Fruit fly (Drosophila melanogaster) whole organism, embryonic: ENCODE results near the gene TTLL4B.

Source experiments
- Aef1 ChIP-seq: fragments of 200-800 bp; sonication (Bioruptor generic); IDR thresholded peaks from 3 replicates; pipeline ENCODE4 v1.3.6; 2022; ENCODE audit warnings: missing biosample characterization, missing genetic modification characterization
- CG11247 ChIP-seq: fragments of 200-800 bp; sonication (Bioruptor generic); IDR thresholded peaks from 2 replicates; pipeline ENCODE4 v1.3.6; 2022; ENCODE audit warnings: missing biosample characterization, missing genetic modification characterization
- CG11504 ChIP-seq: fragments of 200-800 bp; sonication (Bioruptor generic); optimal IDR thresholded peaks from 3 replicates; lab custom pipeline; 2019; ENCODE audit warnings: missing biosample characterization, mild to moderate bottlenecking, missing genetic modification characterization, moderate library complexity
- CG14441 ChIP-seq: fragments of 200-800 bp; sonication (Bioruptor generic); IDR thresholded peaks from 2 replicates; pipeline ENCODE4 v1.3.6; 2022; ENCODE audit warnings: missing biosample characterization, missing genetic modification characterization
- CG15479 ChIP-seq: fragments of 200-800 bp; sonication (Bioruptor generic); optimal IDR thresholded peaks from 3 replicates; lab custom pipeline; 2019; ENCODE audit warnings: missing biosample characterization, mild to moderate bottlenecking, missing genetic modification characterization, moderate library complexity
- CG16813 ChIP-seq: fragments of 200-800 bp; sonication (Bioruptor generic); IDR thresholded peaks from 3 replicates; pipeline ENCODE4 v1.3.6; 2022; ENCODE audit warnings: missing biosample characterization, missing genetic modification characterization; ENCODE audit not compliant: partially characterized antibody
- CG18262 ChIP-seq: fragments of 200-800 bp; optimal IDR thresholded peaks from 3 replicates; lab custom pipeline; 2019; ENCODE audit warnings: missing biosample characterization, mild to moderate bottlenecking, missing genetic modification characterization, moderate library complexity
- CG2712 ChIP-seq: fragments of 200-800 bp; optimal IDR thresholded peaks from 3 replicates; lab custom pipeline; 2019; ENCODE audit warnings: missing biosample characterization, mild to moderate bottlenecking, missing genetic modification characterization, moderate library complexity
- CG3726 ChIP-seq: fragments of 200-800 bp; sonication (Bioruptor generic); IDR thresholded peaks from 3 replicates; pipeline ENCODE4, ENCODE4 v1.3.6; 2022; ENCODE audit warnings: missing biosample characterization, missing genetic modification characterization
- CG4424 ChIP-seq: fragments of 200-800 bp; sonication (Bioruptor generic); optimal IDR thresholded peaks from 3 replicates; lab custom pipeline; 2016; ENCODE audit warnings: missing biosample characterization, missing genetic modification characterization
- CG7271 ChIP-seq: fragments of 200-800 bp; sonication (Bioruptor generic); optimal IDR thresholded peaks from 2 replicates; lab custom pipeline; 2018; ENCODE audit warnings: missing biosample characterization, mild to moderate bottlenecking, missing genetic modification characterization, moderate library complexity
- CG7963 ChIP-seq: fragments of 200-800 bp; sonication (Bioruptor generic); IDR thresholded peaks from 3 replicates; pipeline ENCODE4 v1.3.6; 2022; ENCODE audit warnings: missing biosample characterization, missing genetic modification characterization; ENCODE audit not compliant: partially characterized antibody
- CG8089 ChIP-seq: fragments of 200-800 bp; sonication (Bioruptor generic); optimal IDR thresholded peaks from 3 replicates; lab custom pipeline; 2016; ENCODE audit warnings: missing biosample characterization, missing genetic modification characterization
- CG8765 ChIP-seq: fragments of 200-800 bp; sonication (Bioruptor generic); IDR thresholded peaks from 2 replicates; pipeline ENCODE4 v1.3.6; 2022; ENCODE audit warnings: missing biosample characterization, missing genetic modification characterization
- CG8924 ChIP-seq: fragments of 200-800 bp; optimal IDR thresholded peaks from 3 replicates; lab custom pipeline; 2019; ENCODE audit warnings: missing biosample characterization, mild to moderate bottlenecking, missing genetic modification characterization, moderate library complexity
- CG9817 ChIP-seq: fragments of 200-800 bp; sonication (Bioruptor generic); optimal IDR thresholded peaks from 2 replicates; lab custom pipeline; 2018; ENCODE audit warnings: missing biosample characterization, mild to moderate bottlenecking, missing genetic modification characterization, moderate library complexity
- CHES-1-like ChIP-seq: fragments of 200-800 bp; sonication (Bioruptor generic); optimal IDR thresholded peaks from 2 replicates; lab custom pipeline; 2016; ENCODE audit warnings: missing biosample characterization, missing genetic modification characterization
- GATAe ChIP-seq: fragments of 200-800 bp; sonication (Bioruptor generic); conservative IDR thresholded peaks from 2 replicates; pipeline ENCODE4 v1.3.6; 2022; ENCODE audit warnings: missing biosample characterization, missing genetic modification characterization
- H2.0 ChIP-seq: fragments of 200-800 bp; sonication (Bioruptor generic); IDR thresholded peaks from 2 replicates; pipeline ENCODE4 v1.3.6; 2022; ENCODE audit warnings: missing biosample characterization, missing genetic modification characterization
- HLHmδ ChIP-seq: fragments of 200-800 bp; sonication (Bioruptor generic); optimal IDR thresholded peaks from 2 replicates; lab custom pipeline; 2018; ENCODE audit warnings: missing biosample characterization, mild to moderate bottlenecking, missing genetic modification characterization, moderate library complexity
- Hr51 ChIP-seq, 2 experiments: fragments of 200-800 bp; sonication (Bioruptor generic); optimal IDR thresholded peaks; 2 replicates in 1 of 2; 3 replicates in 1 of 2; lab custom pipeline; 2016 to 2018; ENCODE audit warnings: missing biosample characterization in 2 of 2, missing genetic modification characterization in 2 of 2, mild to moderate bottlenecking in 1 of 2, moderate library complexity in 1 of 2
- Hsf ChIP-seq: fragments of 200-800 bp; sonication (Bioruptor generic); optimal IDR thresholded peaks from 3 replicates; lab custom pipeline; 2016; ENCODE audit warnings: missing biosample characterization, missing genetic modification characterization
- Jarid2 ChIP-seq: fragments of 200-800 bp; sonication (Bioruptor generic); optimal IDR thresholded peaks from 3 replicates; lab custom pipeline; 2017; ENCODE audit warnings: mild to moderate bottlenecking, missing biosample characterization, missing genetic modification reagents, missing genetic modification characterization
- Nf-YB ChIP-seq: fragments of 200-800 bp; sonication (Bioruptor generic); optimal IDR thresholded peaks from 3 replicates; lab custom pipeline; 2019; ENCODE audit warnings: missing biosample characterization, mild to moderate bottlenecking, missing genetic modification characterization, moderate library complexity
- Spps ChIP-seq: fragments of 200-800 bp; sonication (Bioruptor generic); optimal IDR thresholded peaks from 2 replicates; lab custom pipeline; 2018; ENCODE audit warnings: missing biosample characterization, mild to moderate bottlenecking, missing genetic modification characterization
- Usf ChIP-seq: fragments of 200-800 bp; sonication (Bioruptor generic); optimal IDR thresholded peaks from 2 replicates; lab custom pipeline; 2017; ENCODE audit warnings: missing genotype, missing biosample characterization, missing genetic modification characterization
- al ChIP-seq: fragments of 200-800 bp; sonication (Bioruptor generic); IDR thresholded peaks from 2 replicates; pipeline ENCODE4 v1.3.6; 2022; ENCODE audit warnings: missing biosample characterization, missing genetic modification characterization
- ara ChIP-seq: fragments of 200-800 bp; sonication (Bioruptor generic); IDR thresholded peaks from 2 replicates; pipeline ENCODE4 v1.3.6; 2022; ENCODE audit warnings: missing biosample characterization, missing genetic modification characterization
- az2 ChIP-seq: fragments of 200-800 bp; sonication (Bioruptor generic); optimal IDR thresholded peaks from 3 replicates; lab custom pipeline; 2016; ENCODE audit warnings: missing biosample characterization, missing genetic modification characterization
- ci ChIP-seq: fragments of 200-800 bp; sonication (Bioruptor generic); IDR thresholded peaks from 3 replicates; pipeline ENCODE4 v1.3.6; 2022; ENCODE audit warnings: missing biosample characterization, missing genetic modification characterization
- cwo ChIP-seq: fragments of 200-800 bp; sonication (Bioruptor generic); optimal IDR thresholded peaks from 3 replicates; lab custom pipeline; 2017; ENCODE audit warnings: missing biosample characterization, missing genetic modification characterization, mild to moderate bottlenecking, moderate library complexity, missing genetic modification reagents
- dm ChIP-seq: fragments of 200-800 bp; sonication (Bioruptor generic); optimal IDR thresholded peaks from 3 replicates; lab custom pipeline; 2016; ENCODE audit warnings: missing biosample characterization, missing genetic modification characterization
- ems ChIP-seq: fragments of 200-800 bp; sonication (Bioruptor generic); optimal IDR thresholded peaks from 3 replicates; lab custom pipeline; 2016; ENCODE audit warnings: missing biosample characterization, missing genetic modification characterization
- esg ChIP-seq: fragments of 200-800 bp; sonication (Bioruptor generic); conservative IDR thresholded peaks from 2 replicates; pipeline ENCODE4 v1.3.6; 2022; ENCODE audit warnings: missing biosample characterization, missing genetic modification characterization
- fd96Cb ChIP-seq: fragments of 200-800 bp; sonication (Bioruptor generic); optimal IDR thresholded peaks from 2 replicates; lab custom pipeline; 2018; ENCODE audit warnings: missing biosample characterization, mild to moderate bottlenecking, missing genetic modification characterization, moderate library complexity
- gsb-n ChIP-seq: fragments of 200-800 bp; sonication (Bioruptor generic); optimal IDR thresholded peaks from 3 replicates; lab custom pipeline; 2018; ENCODE audit warnings: missing biosample characterization, mild to moderate bottlenecking, missing genetic modification characterization
- luna ChIP-seq: fragments of 200-800 bp; sonication (Bioruptor generic); optimal IDR thresholded peaks from 2 replicates; lab custom pipeline; 2016; ENCODE audit warnings: missing biosample characterization, missing genetic modification characterization
- mam ChIP-seq: fragments of 200-800 bp; sonication (Bioruptor generic); optimal IDR thresholded peaks from 3 replicates; lab custom pipeline; 2016; ENCODE audit warnings: missing biosample characterization, missing genetic modification characterization
- nmo ChIP-seq: fragments of 200-800 bp; sonication (Bioruptor generic); optimal IDR thresholded peaks from 2 replicates; lab custom pipeline; 2018; ENCODE audit warnings: missing biosample characterization, mild to moderate bottlenecking, missing genetic modification characterization, moderate library complexity
- nom ChIP-seq: fragments of 200-800 bp; sonication (Bioruptor generic); optimal IDR thresholded peaks from 2 replicates; lab custom pipeline; 2017; ENCODE audit warnings: missing biosample characterization, missing genetic modification characterization, mild to moderate bottlenecking, moderate library complexity, missing genetic modification reagents
- pnt ChIP-seq: fragments of 200-800 bp; sonication (Bioruptor generic); optimal IDR thresholded peaks from 3 replicates; lab custom pipeline; 2016; ENCODE audit warnings: missing biosample characterization, missing genetic modification characterization
- pros ChIP-seq: fragments of 200-800 bp; sonication (Bioruptor generic); optimal IDR thresholded peaks from 3 replicates; lab custom pipeline; 2019; ENCODE audit warnings: missing biosample characterization, mild to moderate bottlenecking, missing genetic modification characterization, moderate library complexity
- sens-2 ChIP-seq: fragments of 200-800 bp; sonication (Bioruptor generic); IDR thresholded peaks from 2 replicates; pipeline ENCODE4 v1.3.6; 2022; ENCODE audit warnings: missing biosample characterization, missing genetic modification characterization
- so ChIP-seq: fragments of 200-800 bp; sonication (Bioruptor generic); IDR thresholded peaks from 3 replicates; pipeline ENCODE4 v1.3.6; 2022; ENCODE audit warnings: missing biosample characterization, missing genetic modification characterization
- tap ChIP-seq: fragments of 200-800 bp; optimal IDR thresholded peaks from 3 replicates; lab custom pipeline; 2019; ENCODE audit warnings: missing biosample characterization, mild to moderate bottlenecking, missing genetic modification characterization, moderate library complexity
- tio ChIP-seq: fragments of 200-800 bp; sonication (Bioruptor generic); optimal IDR thresholded peaks from 2 replicates; lab custom pipeline; 2017; ENCODE audit warnings: missing biosample characterization, missing genetic modification characterization, inconsistent platforms
- trem ChIP-seq: fragments of 200-800 bp; optimal IDR thresholded peaks from 3 replicates; lab custom pipeline; 2019; ENCODE audit warnings: missing biosample characterization, mild to moderate bottlenecking, missing genetic modification characterization, moderate library complexity
- trh ChIP-seq: fragments of 200-800 bp; sonication (Bioruptor generic); optimal IDR thresholded peaks from 2 replicates; lab custom pipeline; 2016; ENCODE audit warnings: missing biosample characterization, missing genetic modification characterization
- vvl ChIP-seq: fragments of 200-800 bp; sonication (Bioruptor generic); IDR thresholded peaks from 2 replicates; pipeline ENCODE4 v1.3.6; 2022; ENCODE audit warnings: missing biosample characterization, missing genetic modification characterization
- zf30C ChIP-seq: fragments of 200-800 bp; sonication (Bioruptor generic); optimal IDR thresholded peaks from 3 replicates; lab custom pipeline; 2018; ENCODE audit warnings: missing biosample characterization, mild to moderate bottlenecking, missing genetic modification characterization
- zfh1 ChIP-seq: fragments of 200-800 bp; sonication (Bioruptor generic); IDR thresholded peaks from 3 replicates; pipeline ENCODE4 v1.3.6; 2022; ENCODE audit warnings: missing biosample characterization, missing genetic modification characterization

TTLL4B gene

dm6 chr2L:3861388-3861787 is 1.1 kb upstream of the TTLL4B start (continued):
- TF ChIP-seq fd96Cb (tag; lab: Kevin White, UChicago) (peak; percentile 58), CG4424 (GFP tag; lab: Kevin White, UChicago) (peak; percentile 43), mam (peak; percentile 24), GATAe (no peak), CG3726 (no peak), gsb-n (tag; lab: Kevin White, UChicago) (peak; percentile 38), CG8089 (peak; percentile 36), CG15479 (GFP tag; lab: Kevin White, UChicago) (peak; percentile 87), Hr51 (GFP tag; optimal IDR thresholded peaks at IDR 0.05; lab: Kevin White, UChicago) (peak in 1 of 2 experiments; percentile 54), CG8924 (tag; lab: Kevin White, UChicago) (peak; percentile 80), CG7271 (tag; lab: Kevin White, UChicago) (peak; percentile 71), Nf-YB (GFP tag; lab: Kevin White, UChicago) (peak; percentile 65), ara (GFP tag; lab: Robert Waterston, UW) (peak; percentile 71; the same call in 1 of the 2 replicates), nom (GFP tag; lab: Kevin White, UChicago) (peak; percentile 33), ci (peak; percentile 50; the same call in 1 of the 3 replicates), CG11247 (GFP tag; lab: Robert Waterston, UW) (no peak; the same call in 1 of the 2 replicates), dm (GFP tag; lab: Kevin White, UChicago) (no peak), CG2712 (tag; lab: Kevin White, UChicago) (peak; percentile 77), Hsf (GFP tag; lab: Kevin White, UChicago) (peak; percentile 42), sens-2 (GFP tag; lab: Robert Waterston, UW) (0 out of 2 replicates have a peak, but pooled peaks have one; percentile 33), esg (GFP tag; lab: Robert Waterston, UW) (no peak), pros (GFP tag; lab: Kevin White, UChicago) (peak; percentile 55), cwo (GFP tag; lab: Kevin White, UChicago) (no peak), Aef1 (GFP tag; lab: Robert Waterston, UW) (no peak), zf30C (GFP tag; lab: Kevin White, UChicago) (peak; percentile 91), CG7963 (GFP tag; lab: Robert Waterston, UW) (no peak), H2.0 (GFP tag; lab: Robert Waterston, UW) (peak; percentile 24; the same call in 1 of the 2 replicates), vvl (peak; percentile 38), HLHmδ (no peak), zfh1 (GFP tag; lab: Robert Waterston, UW) (peak; percentile 81), CG18262 (peak; percentile 70), trem (peak; percentile 54), Spps (tag; lab: Kevin White, UChicago) (peak; percentile 11), Jarid2 (GFP tag; lab: Kevin White, UChicago) (no peak), CG8765 (GFP tag; lab: Robert Waterston, UW) (peak; percentile 80), so (GFP tag; lab: Robert Waterston, UW) (no peak), az2 (GFP tag; lab: Kevin White, UChicago) (peak; percentile 45), CG14441 (GFP tag; lab: Robert Waterston, UW) (no peak), Usf (peak; percentile 11), ems (GFP tag; lab: Kevin White, UChicago) (no peak), al (no peak), luna (GFP tag; lab: Kevin White, UChicago) (no peak), CG16813 (GFP tag; lab: Robert Waterston, UW) (no peak), CG9817 (tag; lab: Kevin White, UChicago) (no peak), tio (GFP tag; lab: Kevin White, UChicago) (no peak), tap (tag; lab: Kevin White, UChicago) (no peak), CG11504 (tag; lab: Kevin White, UChicago) (no peak), nmo (GFP tag; lab: Kevin White, UChicago) (peak; percentile 43), trh (GFP tag; lab: Kevin White, UChicago) (peak; percentile 21), pnt (GFP tag; lab: Kevin White, UChicago) (peak; percentile 35), CHES-1-like (GFP tag; lab: Kevin White, UChicago) (peak; percentile 17)
